Worm (Caenorhabditis elegans): Measurements from ENCODE around the gene pnn-1.

The pnn-1 gene

DNA sequence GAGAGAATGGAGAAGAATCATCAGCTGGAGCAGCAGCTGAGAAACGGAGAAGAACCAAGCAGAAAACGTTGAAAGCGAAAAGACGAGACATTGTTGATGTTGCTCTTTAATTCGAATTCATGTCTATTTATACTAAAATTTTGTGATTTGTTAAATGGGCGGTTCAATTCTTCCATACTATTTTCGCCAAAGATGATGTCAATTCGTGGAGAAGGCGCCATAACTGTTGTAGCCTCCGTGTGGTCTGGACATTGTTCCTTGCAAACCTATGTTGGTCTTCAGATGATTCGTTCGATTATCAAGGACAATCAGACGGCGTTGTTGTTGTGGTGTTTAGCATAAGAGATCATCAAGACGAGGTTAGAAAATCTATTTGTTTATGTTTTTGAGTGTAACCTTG lies 26.5 kb downstream of the pnn-1 start, which contains the start of gene far-3:
TSS of gene far-3 (minus strand) at position 101 of the 400 bp plus-strand sequence.
- TF ChIP-seq ceh-14 (tag; optimal IDR thresholded peaks at IDR 0.05) (no peak), unc-86 (tag; optimal IDR thresholded peaks at IDR 0.05) (no peak), K09A11.1 (tag; optimal IDR thresholded peaks at IDR 0.05; ENCODE audit: insufficient read depth) (no peak), eyg-1 (tag; optimal IDR thresholded peaks at IDR 0.05) (no peak), nfya-1 (tag; optimal IDR thresholded peaks at IDR 0.05) (no peak), rnt-1 (tag; optimal IDR thresholded peaks at IDR 0.05) (no peak), fkh-10 (GFP tag; optimal IDR thresholded peaks at IDR 0.05) (no peak), K02D7.2 (tag; optimal IDR thresholded peaks at IDR 0.05) (no peak), C08G9.2 (tag; optimal IDR thresholded peaks at IDR 0.05) (no peak), ceh-6 (GFP tag; optimal IDR thresholded peaks at IDR 0.05) (no peak), ceh-34 (tag; optimal IDR thresholded peaks at IDR 0.05) (no peak), syd-9 (tag; optimal IDR thresholded peaks at IDR 0.05) (no peak), sox-2 (GFP tag; IDR thresholded peaks at IDR 0.05) (no peak), Y22D7AL.16 (tag; optimal IDR thresholded peaks at IDR 0.05) (no peak)

ce11 chrV:12999559-12999958 lies 28.6 kb downstream of the pnn-1 start, which contains the start of gene far-4:
TSS of gene far-4 (minus strand) at chrV:12999659.
- no peak for TF ChIP-seq hlh-13 (GFP tag; optimal IDR thresholded peaks at IDR 0.05)
- no peak for TF ChIP-seq C38D4.7 (GFP tag; optimal IDR thresholded peaks at IDR 0.05)
- no peak for TF ChIP-seq sdc-2 (tag; optimal IDR thresholded peaks at IDR 0.05)
- TF ChIP-seq fax-1 (tag; optimal IDR thresholded peaks at IDR 0.05), result no peak
- no peak for TF ChIP-seq unc-42 (tag; optimal IDR thresholded peaks at IDR 0.05)
- no peak for TF ChIP-seq elt-2 (tag; optimal IDR thresholded peaks at IDR 0.05)

DNA sequence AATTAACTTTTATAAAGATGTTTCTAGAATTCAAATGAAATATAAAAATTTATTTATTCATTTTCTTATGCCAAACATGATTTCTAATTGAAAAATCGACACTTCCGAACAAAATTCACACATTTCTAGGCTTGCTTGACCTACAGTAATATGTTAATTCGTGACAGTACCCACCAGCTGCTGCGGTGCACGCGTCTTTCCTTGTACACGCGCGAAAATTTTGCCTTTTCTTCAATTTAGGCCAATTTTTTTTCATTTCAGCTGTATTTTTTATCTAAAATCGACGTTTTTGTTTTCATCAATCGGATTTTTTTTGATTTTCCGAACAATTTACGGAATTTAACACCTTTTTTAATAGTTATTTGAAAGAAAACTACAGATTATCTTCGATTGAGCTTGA lies 29.2 kb downstream of the pnn-1 start:
- TF ChIP-seq Y22D7AL.16 (tag; optimal IDR thresholded peaks at IDR 0.05), result no peak
- TF ChIP-seq hlh-6 (tag; optimal IDR thresholded peaks at IDR 0.05), result no peak
- no peak for TF ChIP-seq eyg-1 (tag; optimal IDR thresholded peaks at IDR 0.05)
- TF ChIP-seq unc-42 (tag; optimal IDR thresholded peaks at IDR 0.05), result no peak

DNA sequence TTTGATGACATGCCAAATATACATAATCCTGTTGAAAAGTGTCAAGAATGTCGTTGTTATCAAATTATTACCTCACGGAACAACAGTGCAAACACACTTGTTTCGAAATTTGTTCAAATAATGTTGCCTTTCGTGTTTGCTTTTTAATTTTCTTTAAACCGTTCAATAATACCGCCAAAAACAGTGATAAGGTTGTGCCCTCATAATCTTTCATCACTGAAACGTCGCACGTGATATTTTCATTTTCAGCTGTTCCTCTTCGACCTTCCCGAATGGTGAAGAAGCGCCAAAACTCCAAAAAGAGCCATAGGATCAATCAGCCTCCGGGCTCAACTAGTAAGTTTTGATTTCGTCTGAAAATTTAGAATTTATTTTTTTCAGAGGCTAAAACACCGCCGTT lies 31.2 kb downstream of the pnn-1 start, which contains the start of gene inft-2:
TSS of gene inft-2 (plus strand) at position 248 of the 400 bp plus-strand sequence.
- TF ChIP-seq ceh-48 (tag; optimal IDR thresholded peaks at IDR 0.05) (no peak), K09A11.1 (tag; optimal IDR thresholded peaks at IDR 0.05; ENCODE audit: insufficient read depth) (no peak), fkh-10 (GFP tag; optimal IDR thresholded peaks at IDR 0.05) (no peak), ztf-16 (tag; optimal IDR thresholded peaks at IDR 0.05) (no peak), Y22D7AL.16 (tag; optimal IDR thresholded peaks at IDR 0.05) (no peak), rnt-1 (tag; optimal IDR thresholded peaks at IDR 0.05) (no peak), pha-2 (tag; optimal IDR thresholded peaks at IDR 0.05) (no peak), ref-2 (tag; optimal IDR thresholded peaks at IDR 0.05) (no peak), lin-11 (tag; optimal IDR thresholded peaks at IDR 0.05) (no peak), hlh-13 (GFP tag; optimal IDR thresholded peaks at IDR 0.05) (no peak)

DNA sequence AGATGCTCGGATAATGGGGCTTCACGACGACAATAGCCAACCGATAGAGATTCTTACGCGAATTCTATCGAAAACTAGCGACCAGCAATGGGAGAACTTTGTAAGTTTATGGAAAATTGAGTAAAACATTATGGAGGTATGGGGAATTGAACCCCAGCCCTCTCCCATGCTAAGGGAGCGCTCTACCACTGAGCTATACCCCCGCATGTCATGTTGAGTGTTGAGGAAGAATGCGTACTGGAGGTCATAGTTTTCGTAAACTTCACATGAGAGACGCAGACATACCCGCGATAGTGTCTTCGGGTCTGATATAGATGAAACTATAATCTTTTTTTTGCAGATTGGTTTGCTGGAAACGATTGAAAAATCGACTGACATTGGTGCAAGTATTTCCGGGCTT lies 32.5 kb downstream of the pnn-1 start:
- TF ChIP-seq zip-5 (tag; optimal IDR thresholded peaks at IDR 0.05) (peak; percentile 45), odd-2 (tag; optimal IDR thresholded peaks at IDR 0.05) (peak; percentile 11), tbx-7 (tag; optimal IDR thresholded peaks at IDR 0.05) (peak; percentile 1), ceh-48 (tag; optimal IDR thresholded peaks at IDR 0.05) (peak; percentile 71), ama-1 (optimal IDR thresholded peaks at IDR 0.05) (no peak), unc-86 (tag; optimal IDR thresholded peaks at IDR 0.05) (peak; percentile 85), T23F11.4 (GFP tag; optimal IDR thresholded peaks at IDR 0.05) (peak; percentile 84), ceh-14 (tag; optimal IDR thresholded peaks at IDR 0.05) (peak; percentile 82), pat-9 (tag; optimal IDR thresholded peaks at IDR 0.05) (peak; percentile 89), che-1 (tag; optimal IDR thresholded peaks at IDR 0.05) (peak; percentile 87), ceh-34 (tag; optimal IDR thresholded peaks at IDR 0.05) (peak; percentile 86), dve-1 (tag; optimal IDR thresholded peaks at IDR 0.05) (peak; percentile 76), ets-4 (tag; optimal IDR thresholded peaks at IDR 0.05) (peak; percentile 44), K09A11.1 (tag; optimal IDR thresholded peaks at IDR 0.05; ENCODE audit: insufficient read depth) (peak; percentile 68), hlh-15 (tag; optimal IDR thresholded peaks at IDR 0.05) (peak; percentile 27), hlh-8 (tag; optimal IDR thresholded peaks at IDR 0.05) (peak; percentile 75), unc-3 (GFP tag; conservative IDR thresholded peaks at IDR 0.05) (peak; percentile 81), unc-3 (tag; optimal IDR thresholded peaks at IDR 0.05) (peak; percentile 69), gmeb-2 (tag; optimal IDR thresholded peaks at IDR 0.05) (peak; percentile 80), pha-4 (tag; optimal IDR thresholded peaks at IDR 0.05) (no peak), ceh-2 (tag; optimal IDR thresholded peaks at IDR 0.05) (peak; percentile 73), syd-9 (tag; optimal IDR thresholded peaks at IDR 0.05) (peak; percentile 86), hlh-6 (tag; optimal IDR thresholded peaks at IDR 0.05) (peak; percentile 82), K02D7.2 (tag; optimal IDR thresholded peaks at IDR 0.05) (peak; percentile 86), C38D4.7 (GFP tag; optimal IDR thresholded peaks at IDR 0.05) (peak; percentile 85), nhr-11 (tag; optimal IDR thresholded peaks at IDR 0.05) (no peak), pha-2 (tag; optimal IDR thresholded peaks at IDR 0.05) (peak; percentile 67), ztf-16 (tag; optimal IDR thresholded peaks at IDR 0.05) (peak; percentile 90)
